Worm (Caenorhabditis elegans) whole organism, young adult: ENCODE data around the gene sdz-28.

Experiments used
- F10E7.11 ChIP-seq: sonication (generic microtip); optimal IDR thresholded peaks from 2 replicates; lab custom pipeline; 2017; ENCODE audit warnings: mild to moderate bottlenecking, missing genetic modification characterization, moderate library complexity, missing compliant biosample characterization
- F33H1.4 ChIP-seq: fragments of 200-800 bp; sonication (Bioruptor generic); IDR thresholded peaks from 2 replicates; pipeline ENCODE4 v1.3.6; 2022; ENCODE audit warnings: missing genetic modification reagents, missing genetic modification characterization, missing compliant biosample characterization
- F37B4.10 ChIP-seq: fragments of 200-800 bp; sonication (Bioruptor generic); IDR thresholded peaks from 2 replicates; pipeline ENCODE4 v1.3.6; 2022; ENCODE audit warnings: missing genetic modification characterization, missing compliant biosample characterization
- F57C9.4 ChIP-seq: sonication (generic microtip); optimal IDR thresholded peaks from 2 replicates; lab custom pipeline; 2017; ENCODE audit warnings: mild to moderate bottlenecking, missing genetic modification characterization, missing compliant biosample characterization
- K12H6.12 ChIP-seq: fragments of 200-800 bp; sonication (Bioruptor generic); optimal IDR thresholded peaks from 2 replicates; lab custom pipeline; 2018; ENCODE audit warnings: mild to moderate bottlenecking, missing genetic modification characterization, missing compliant biosample characterization
- aptf-2 ChIP-seq: fragments of 200-800 bp; sonication (Bioruptor generic); conservative IDR thresholded peaks from 2 replicates; pipeline ENCODE4 v1.3.6; 2022; ENCODE audit warnings: missing genetic modification reagents, missing genetic modification characterization, missing compliant biosample characterization
- aptf-3 ChIP-seq: fragments of 200-800 bp; sonication (Bioruptor generic); IDR thresholded peaks from 2 replicates; pipeline ENCODE4 v1.3.6; 2022; ENCODE audit warnings: missing genetic modification characterization, missing compliant biosample characterization
- attf-6 ChIP-seq: fragments of 200-800 bp; sonication (Bioruptor generic); IDR thresholded peaks from 2 replicates; pipeline ENCODE4 v1.3.6; 2022; ENCODE audit warnings: missing genetic modification reagents, missing genetic modification characterization, missing compliant biosample characterization
- ccch-3 ChIP-seq: fragments of 200-800 bp; sonication (Bioruptor generic); optimal IDR thresholded peaks from 2 replicates; lab custom pipeline; 2018; ENCODE audit warnings: mild to moderate bottlenecking, missing genetic modification characterization, missing compliant biosample characterization
- cebp-1 ChIP-seq, 2 experiments: fragments of 200-800 bp in 1 of 2; sonication (Bioruptor generic) in 1 of 2; sonication (generic microtip) in 1 of 2; IDR thresholded peaks in 1 of 2; optimal IDR thresholded peaks in 1 of 2; 2 replicates each; pipeline versions ENCODE4 v1.3.6 to Lab custom; 2017 to 2022; ENCODE audit warnings: missing compliant biosample characterization in 2 of 2, missing genetic modification characterization in 2 of 2, mild to moderate bottlenecking in 1 of 2, missing genetic modification reagents in 1 of 2, moderate library complexity in 1 of 2
- cebp-2 ChIP-seq: fragments of 200-800 bp; sonication (Bioruptor generic); IDR thresholded peaks from 2 replicates; pipeline ENCODE4 v1.3.6; 2022; ENCODE audit warnings: missing genetic modification characterization, missing compliant biosample characterization
- ceh-100 ChIP-seq: fragments of 200-800 bp; sonication (Bioruptor generic); IDR thresholded peaks from 2 replicates; pipeline ENCODE4 v1.3.6; 2022; ENCODE audit warnings: missing genetic modification reagents, missing genetic modification characterization, missing compliant biosample characterization
- ceh-58 ChIP-seq: fragments of 200-800 bp; sonication (Bioruptor generic); IDR thresholded peaks from 2 replicates; pipeline ENCODE4 v1.3.6; 2022; ENCODE audit warnings: missing genetic modification characterization, missing compliant biosample characterization
- dox-1 ChIP-seq: fragments of 200-800 bp; sonication (Bioruptor generic); IDR thresholded peaks from 2 replicates; pipeline ENCODE4 v1.3.6; 2022; ENCODE audit warnings: missing genetic modification reagents, missing genetic modification characterization, missing compliant biosample characterization
- efl-1 ChIP-seq: fragments of 150-350 bp; optimal IDR thresholded peaks from 2 replicates; lab custom pipeline; 2014; ENCODE audit warnings: missing biosample characterization, missing genetic modification reagents, missing genetic modification characterization
- egrh-3 ChIP-seq: fragments of 200-800 bp; sonication (Bioruptor generic); IDR thresholded peaks from 2 replicates; pipeline ENCODE4 v1.3.6; 2022; ENCODE audit warnings: missing genetic modification reagents, missing genetic modification characterization, missing compliant biosample characterization
- fkh-3 ChIP-seq: sonication (generic microtip); optimal IDR thresholded peaks from 2 replicates; lab custom pipeline; 2016; ENCODE audit warnings: mild to moderate bottlenecking, missing genetic modification characterization, missing compliant biosample characterization
- hlh-12 ChIP-seq: sonication (generic microtip); optimal IDR thresholded peaks from 2 replicates; lab custom pipeline; 2016; ENCODE audit warnings: missing genetic modification characterization, missing compliant biosample characterization
- hmg-1.2 ChIP-seq: fragments of 200-800 bp; sonication (Bioruptor generic); IDR thresholded peaks from 2 replicates; pipeline ENCODE4 v1.3.6; 2022; ENCODE audit warnings: missing genetic modification reagents, missing genetic modification characterization, missing compliant biosample characterization
- hmg-20 ChIP-seq: fragments of 200-800 bp; sonication (Bioruptor generic); IDR thresholded peaks from 2 replicates; pipeline ENCODE4 v1.3.6; 2022; ENCODE audit warnings: missing genetic modification reagents, missing genetic modification characterization, missing compliant biosample characterization
- lag-1 ChIP-seq: fragments of 200-800 bp; sonication (Bioruptor generic); IDR thresholded peaks from 2 replicates; pipeline ENCODE4 v1.3.6; 2022; ENCODE audit warnings: missing genetic modification reagents, missing genetic modification characterization, missing compliant biosample characterization
- lin-26 ChIP-seq: fragments of 200-800 bp; sonication (Bioruptor generic); IDR thresholded peaks from 2 replicates; pipeline ENCODE4 v1.3.6; 2022; ENCODE audit warnings: missing genetic modification reagents, missing genetic modification characterization, missing compliant biosample characterization
- lin-40 ChIP-seq: sonication (generic microtip); optimal IDR thresholded peaks from 2 replicates; lab custom pipeline; 2016; ENCODE audit warnings: missing genetic modification characterization, mild to moderate bottlenecking, missing compliant biosample characterization, missing genotype, missing genetic modification reagents
- lir-1 ChIP-seq: fragments of 200-800 bp; sonication (Bioruptor generic); conservative IDR thresholded peaks from 2 replicates; pipeline ENCODE4 v1.3.6; 2022; ENCODE audit warnings: missing genetic modification reagents, missing genetic modification characterization, missing compliant biosample characterization
- lsy-27 ChIP-seq: sonication (generic microtip); optimal IDR thresholded peaks from 2 replicates; lab custom pipeline; 2017; ENCODE audit warnings: missing genetic modification characterization, mild to moderate bottlenecking, missing compliant biosample characterization, antibody characterized with exemption, missing genotype, borderline replicate concordance; ENCODE audit not compliant: insufficient read depth
- nhr-80 ChIP-seq: sonication (generic microtip); optimal IDR thresholded peaks from 2 replicates; lab custom pipeline; 2016; ENCODE audit warnings: missing genetic modification characterization, missing compliant biosample characterization
- pha-4 ChIP-seq: fragments of 150-350 bp; sonication (generic microtip); optimal IDR thresholded peaks from 2 replicates; lab custom pipeline; 2014; ENCODE audit warnings: missing biosample characterization, missing genetic modification reagents, missing genetic modification characterization
- rec-8 ChIP-seq, 2 experiments: sonication (generic microtip); optimal IDR thresholded peaks; 2 replicates each; lab custom pipeline; 2016; ENCODE audit warnings: mild to moderate bottlenecking in 2 of 2, missing genetic modification characterization in 2 of 2, missing genetic modification reagents in 2 of 2, missing genotype in 2 of 2, missing biosample characterization in 1 of 2, missing compliant biosample characterization in 1 of 2, moderate library complexity in 1 of 2
- sdz-38 ChIP-seq: sonication (generic microtip); optimal IDR thresholded peaks from 2 replicates; lab custom pipeline; 2016; ENCODE audit warnings: missing genotype, missing genetic modification characterization, missing compliant biosample characterization
- sea-2 ChIP-seq: fragments of 200-800 bp; sonication (Bioruptor generic); IDR thresholded peaks from 2 replicates; pipeline ENCODE4 v1.3.6; 2022; ENCODE audit warnings: missing genetic modification characterization, missing compliant biosample characterization
- snpc-1.1 ChIP-seq: sonication (generic microtip); optimal IDR thresholded peaks from 2 replicates; lab custom pipeline; 2017; ENCODE audit warnings: missing genetic modification characterization, mild to moderate bottlenecking, missing compliant biosample characterization, antibody characterized with exemption, moderate library complexity, missing genotype, missing genetic modification reagents; ENCODE audit not compliant: insufficient read depth
- xnd-1 ChIP-seq: sonication (generic microtip); optimal IDR thresholded peaks from 2 replicates; lab custom pipeline; 2016; ENCODE audit warnings: missing genotype, missing genetic modification reagents, missing genetic modification characterization, missing compliant biosample characterization
- zfh-2 ChIP-seq: fragments of 200-800 bp; sonication (Bioruptor generic); conservative IDR thresholded peaks from 2 replicates; pipeline ENCODE4 v1.3.6; 2022; ENCODE audit warnings: missing genetic modification reagents, missing genetic modification characterization, missing compliant biosample characterization
- zim-3 ChIP-seq: sonication (generic microtip); optimal IDR thresholded peaks from 2 replicates; lab custom pipeline; 2017; ENCODE audit warnings: mild to moderate bottlenecking, missing genetic modification characterization, moderate library complexity, missing compliant biosample characterization
- ztf-18 ChIP-seq: sonication (generic microtip); optimal IDR thresholded peaks from 2 replicates; lab custom pipeline; 2016; ENCODE audit warnings: missing genotype, mild to moderate bottlenecking, missing genetic modification characterization, missing compliant biosample characterization
- ztf-26 ChIP-seq: sonication (generic microtip); optimal IDR thresholded peaks from 2 replicates; lab custom pipeline; 2017; ENCODE audit warnings: missing genetic modification characterization, missing compliant biosample characterization
- ztf-3 ChIP-seq: fragments of 200-800 bp; sonication (Bioruptor generic); optimal IDR thresholded peaks from 2 replicates; lab custom pipeline; 2018; ENCODE audit warnings: mild to moderate bottlenecking, missing genetic modification characterization, missing compliant biosample characterization

sdz-28 gene

DNA sequence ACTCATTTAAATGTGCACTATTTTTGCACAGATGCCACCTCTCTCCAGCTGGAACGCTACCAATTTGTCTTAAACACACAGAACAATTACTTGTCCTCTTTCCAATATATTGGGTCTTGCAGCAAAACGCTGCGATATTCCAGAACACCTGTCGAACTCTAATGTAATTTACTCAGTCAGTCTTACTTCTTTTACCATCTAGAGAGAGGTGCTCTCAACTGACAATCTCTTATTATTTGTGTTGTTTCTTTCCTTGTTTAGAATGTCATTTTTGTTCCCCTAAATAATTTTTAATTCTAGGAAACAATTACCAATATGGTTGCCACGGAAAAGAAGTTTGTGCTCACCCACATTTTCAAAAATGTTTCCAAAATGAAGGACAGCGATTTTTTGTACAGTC, at the start of gene sdz-28:
TSS of gene sdz-28 (plus strand) at position 301 of the 400 bp plus-strand sequence.
- TF ChIP-seq zim-3 (tag; lab: Kevin White, UChicago) (no peak), sdz-38 (tag; lab: Kevin White, UChicago) (no peak), lsy-27 (tag; lab: Kevin White, UChicago) (no peak)

ce11 chrII:2081257-2081656, 49.6 kb upstream of the sdz-28 start, which contains the start of gene T16A1.4:
T16A1.4 (plus strand) TSS chrII:2081557.
- no peak for TF ChIP-seq ceh-58 (GFP tag; lab: Robert Waterston, UW)
- no peak for TF ChIP-seq ztf-18
- TF ChIP-seq dox-1 (GFP tag; lab: Robert Waterston, UW) = no peak
- no peak for TF ChIP-seq lin-26 (GFP tag; lab: Robert Waterston, UW)
- TF ChIP-seq hmg-20 = no peak
- TF ChIP-seq, all 124 proteins: peak for 0

DNA sequence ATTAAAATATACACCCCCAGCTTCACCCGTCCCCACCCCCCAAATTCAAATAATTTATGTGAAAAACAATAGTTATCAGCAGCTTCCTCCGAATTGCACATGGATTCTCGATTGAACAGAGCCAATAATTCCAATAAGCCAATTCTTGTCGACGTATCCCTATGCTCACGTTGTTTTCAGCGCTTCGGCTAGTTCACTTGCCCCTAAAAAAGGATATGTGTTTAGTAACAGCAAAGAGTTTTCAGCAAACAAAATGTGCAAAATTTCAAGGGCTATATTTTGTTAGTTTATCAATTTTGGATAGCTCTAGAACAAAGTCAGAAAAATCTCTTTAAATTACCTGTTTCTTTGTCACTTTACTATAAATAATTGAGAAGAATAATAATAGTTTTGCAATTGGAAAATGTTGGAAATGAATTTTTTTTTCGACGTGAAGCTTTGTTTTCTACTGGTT, 47.1 kb upstream of the sdz-28 start, which contains the start of the genes T16A1.5 and fbxc-49:
TSS of gene T16A1.5 (minus strand) at position 101 of the 454 bp plus-strand sequence.
TSS of gene fbxc-49 (plus strand) at position 404 of the 454 bp plus-strand sequence.
- no peak for TF ChIP-seq sea-2 (GFP tag; lab: Robert Waterston, UW)
- no peak for TF ChIP-seq attf-6 (GFP tag; lab: Robert Waterston, UW)
- no peak for TF ChIP-seq rec-8 (tag; optimal IDR thresholded peaks at IDR 0.05; lab: Kevin White, UChicago)
- TF ChIP-seq efl-1 (GFP tag; lab: Kevin White, UChicago) = no peak
- no peak for TF ChIP-seq lag-1 (GFP tag; lab: Robert Waterston, UW)
- TF ChIP-seq lir-1 = no peak
- no peak for TF ChIP-seq ztf-3 (GFP tag; lab: Kevin White, UChicago)
- no peak for TF ChIP-seq ztf-26 (tag; lab: Kevin White, UChicago)
- no peak for TF ChIP-seq hlh-12 (tag; lab: Kevin White, UChicago)
- TF ChIP-seq xnd-1 (tag; lab: Kevin White, UChicago) = no peak
- TF ChIP-seq egrh-3 (GFP tag; lab: Robert Waterston, UW) = no peak
- TF ChIP-seq, all 124 proteins: peak for 0

ce11 chrII:2087206-2087605, 43.7 kb upstream of the sdz-28 start:
- TF ChIP-seq F37B4.10 (GFP tag; lab: Robert Waterston, UW) (0 out of 2 replicates have a peak, but pooled peaks have one; percentile 65), snpc-1.1 (tag; lab: Kevin White, UChicago) (peak; percentile 14), zfh-2 (GFP tag; lab: Robert Waterston, UW) (peak; percentile 66), lin-40 (tag; lab: Kevin White, UChicago) (no peak)

ce11 chrII:2090605-2091004, 40.3 kb upstream of the sdz-28 start, which contains the start of gene trpl-5:
trpl-5 (minus strand) TSS chrII:2090636.
- no peak for TF ChIP-seq aptf-3
- TF ChIP-seq F10E7.11 (tag; lab: Kevin White, UChicago) = no peak
- TF ChIP-seq egrh-3 (GFP tag; lab: Robert Waterston, UW) = no peak
- TF ChIP-seq ccch-3 (GFP tag; lab: Kevin White, UChicago) = no peak
- peak; percentile 56; the same call in 1 of the 2 replicates for TF ChIP-seq cebp-1 (GFP tag; IDR thresholded peaks at IDR 0.05; lab: Robert Waterston, UW)
- TF ChIP-seq cebp-1 (tag; optimal IDR thresholded peaks at IDR 0.05; lab: Kevin White, UChicago) = no peak
- no peak for TF ChIP-seq lsy-27 (tag; lab: Kevin White, UChicago)
- no peak for TF ChIP-seq aptf-2 (GFP tag; lab: Robert Waterston, UW)
- TF ChIP-seq nhr-80 (tag; lab: Kevin White, UChicago) = peak; percentile 76
- TF ChIP-seq ceh-100 (GFP tag; lab: Robert Waterston, UW) = no peak
- peak; percentile 15 for TF ChIP-seq pha-4 (tag; lab: Kevin White, UChicago)
- no peak for TF ChIP-seq cebp-2 (GFP tag; lab: Robert Waterston, UW)
- no peak for TF ChIP-seq F57C9.4 (tag; lab: Kevin White, UChicago)
- no peak for TF ChIP-seq lin-26 (GFP tag; lab: Robert Waterston, UW)
- no peak for TF ChIP-seq hmg-1.2 (GFP tag; lab: Robert Waterston, UW)
- no peak for TF ChIP-seq F33H1.4 (GFP tag; lab: Robert Waterston, UW)
- TF ChIP-seq K12H6.12 (tag; lab: Kevin White, UChicago) = no peak
- no peak for TF ChIP-seq zim-3 (tag; lab: Kevin White, UChicago)
- TF ChIP-seq dox-1 (GFP tag; lab: Robert Waterston, UW) = no peak
- no peak for TF ChIP-seq fkh-3 (tag; lab: Kevin White, UChicago)
